Worm (Caenorhabditis elegans) whole organism, L2 larva: ENCODE measurements around the gene acr-23.

Experiments used
- ZK546.5 ChIP-seq: sonication (generic microtip); optimal IDR thresholded peaks from 2 replicates; lab custom pipeline; 2017; ENCODE audit warnings: missing biosample characterization, missing genetic modification characterization
- aly-2 ChIP-seq: fragments of 150-350 bp; optimal IDR thresholded peaks from 2 replicates; lab custom pipeline; 2014; ENCODE audit warnings: missing biosample characterization, missing genetic modification characterization
- ama-1 ChIP-seq: fragments of 150-350 bp; optimal IDR thresholded peaks from 2 replicates; lab custom pipeline; 2018; ENCODE audit warnings: inconsistent platforms
- blmp-1 ChIP-seq: sonication (generic microtip); optimal IDR thresholded peaks from 2 replicates; lab custom pipeline; 2017; ENCODE audit warnings: missing genetic modification characterization, mild to moderate bottlenecking, missing compliant biosample characterization, antibody characterized with exemption, moderate library complexity; ENCODE audit not compliant: insufficient read depth
- elt-3 ChIP-seq: sonication (generic microtip); optimal IDR thresholded peaks from 2 replicates; lab custom pipeline; 2017; ENCODE audit warnings: missing biosample characterization, missing genetic modification characterization
- lsy-2 ChIP-seq, 2 experiments: fragments of 150-350 bp in 1 of 2; sonication (generic microtip) in 1 of 2; optimal IDR thresholded peaks; 2 replicates each; lab custom pipeline; 2014 to 2017; ENCODE audit warnings: missing biosample characterization in 2 of 2, missing genetic modification characterization in 2 of 2
- nhr-11 ChIP-seq: fragments of 150-350 bp; optimal IDR thresholded peaks from 2 replicates; lab custom pipeline; 2014; ENCODE audit warnings: missing biosample characterization, missing genetic modification characterization
- nhr-12 ChIP-seq: fragments of 150-350 bp; optimal IDR thresholded peaks from 2 replicates; lab custom pipeline; 2014; ENCODE audit warnings: missing biosample characterization, missing genetic modification characterization
- nhr-77 ChIP-seq: fragments of 150-350 bp; optimal IDR thresholded peaks from 2 replicates; lab custom pipeline; 2014; ENCODE audit warnings: missing biosample characterization, missing genetic modification characterization
- skn-1 ChIP-seq: sonication (generic microtip); optimal IDR thresholded peaks from 2 replicates; lab custom pipeline; 2017; ENCODE audit warnings: missing biosample characterization, missing genetic modification characterization
- snpc-4 ChIP-seq: fragments of 150-350 bp; optimal IDR thresholded peaks from 2 replicates; lab custom pipeline; 2014; ENCODE audit warnings: missing biosample characterization, missing genetic modification characterization
- unc-39 ChIP-seq: fragments of 150-350 bp; optimal IDR thresholded peaks from 2 replicates; lab custom pipeline; 2014; ENCODE audit warnings: missing biosample characterization, missing genetic modification characterization
- zag-1 ChIP-seq: fragments of 150-350 bp; optimal IDR thresholded peaks from 2 replicates; lab custom pipeline; 2014; ENCODE audit warnings: missing biosample characterization, missing genetic modification characterization

- no peak for TF ChIP-seq zag-1 (tag; lab: Kevin White, UChicago)
- no peak for TF ChIP-seq blmp-1 (tag; lab: Kevin White, UChicago)
- TF ChIP-seq elt-3 (tag; lab: Kevin White, UChicago) = no peak
- no peak for TF ChIP-seq snpc-4
- no peak for TF ChIP-seq nhr-77 (tag; lab: Kevin White, UChicago)
- TF ChIP-seq nhr-11 (tag; lab: Kevin White, UChicago) = no peak
- no peak for TF ChIP-seq lsy-2 (tag; optimal IDR thresholded peaks at IDR 0.05; lab: Kevin White, UChicago)
- TF ChIP-seq ZK546.5 (tag; lab: Kevin White, UChicago) = no peak
- no peak for TF ChIP-seq ama-1
- no peak for TF ChIP-seq nhr-12 (tag; lab: Kevin White, UChicago)
- no peak for TF ChIP-seq skn-1 (tag; lab: Kevin White, UChicago)
- no peak for TF ChIP-seq unc-39 (tag; lab: Kevin White, UChicago)
- no peak for TF ChIP-seq aly-2
Observed at ce11 chrV:3614397-3614796, 45.0 kb downstream of the acr-23 start, which contains the start of gene T22F3.11.
